Worm (Caenorhabditis elegans): Measurements from ENCODE around the gene ikke-1.

The ikke-1 gene

DNA sequence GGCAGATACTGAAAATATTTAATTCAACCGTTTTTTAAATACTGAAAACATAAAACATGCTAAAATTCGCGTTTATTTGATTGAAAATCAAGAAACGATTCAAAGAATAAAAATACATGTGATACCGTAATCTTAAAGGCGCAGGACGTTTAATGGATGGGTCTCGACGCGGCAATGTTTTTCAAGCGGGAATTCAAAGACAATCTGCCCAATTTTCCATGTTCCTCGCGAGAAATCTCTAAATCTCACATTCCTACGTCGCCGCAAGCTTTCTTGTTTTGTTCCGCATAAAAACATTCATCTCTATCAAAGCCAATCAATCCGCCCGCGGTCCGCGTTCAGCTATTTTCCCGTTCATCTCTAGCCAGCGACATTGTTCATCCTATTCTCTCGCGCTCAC is 49.0 kb downstream of the ikke-1 start:
- no peak for TF ChIP-seq ham-2 (GFP tag; optimal IDR thresholded peaks at IDR 0.05)
- no peak for TF ChIP-seq sem-2 (GFP tag; optimal IDR thresholded peaks at IDR 0.05)
- TF ChIP-seq lin-13 (tag; optimal IDR thresholded peaks at IDR 0.05): no peak
- no peak for TF ChIP-seq elt-3 (tag; optimal IDR thresholded peaks at IDR 0.05)
- TF ChIP-seq ceh-43 (GFP tag; optimal IDR thresholded peaks at IDR 0.05): no peak

DNA sequence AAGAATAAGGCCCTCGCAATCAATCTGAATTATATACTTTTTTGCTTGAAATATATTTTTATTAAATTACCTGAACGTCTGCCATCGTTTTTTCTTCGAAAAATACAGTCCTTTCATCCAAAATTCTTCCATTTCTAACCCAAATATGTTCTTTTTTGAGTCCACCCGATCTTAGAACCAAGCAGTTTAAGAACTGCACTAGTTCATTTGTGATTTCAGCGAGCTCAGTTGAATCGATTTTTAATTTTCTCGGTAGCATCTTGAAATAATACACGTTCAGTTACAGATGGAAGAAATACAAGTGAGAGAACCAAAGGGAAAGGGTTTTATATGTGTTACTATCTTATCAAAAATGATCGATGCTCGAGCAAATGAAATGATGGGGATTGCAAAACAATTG is 51.0 kb downstream of the ikke-1 start, which contains the start of gene F59B2.3:
Gene F59B2.3, minus strand, starts transcription at position 259 of the 400 bp plus-strand sequence.
- no peak for TF ChIP-seq ces-1 (GFP tag; optimal IDR thresholded peaks at IDR 0.05)
- TF ChIP-seq ztf-11 (tag; optimal IDR thresholded peaks at IDR 0.05): no peak
- TF ChIP-seq hlh-1 (tag; optimal IDR thresholded peaks at IDR 0.05): no peak
- no peak for TF ChIP-seq ceh-43 (GFP tag; optimal IDR thresholded peaks at IDR 0.05)
- no peak for TF ChIP-seq elt-1 (tag; optimal IDR thresholded peaks at IDR 0.05; ENCODE audit: borderline replicate concordance, insufficient read depth)
- TF ChIP-seq blmp-1 (tag; optimal IDR thresholded peaks at IDR 0.05): no peak

DNA sequence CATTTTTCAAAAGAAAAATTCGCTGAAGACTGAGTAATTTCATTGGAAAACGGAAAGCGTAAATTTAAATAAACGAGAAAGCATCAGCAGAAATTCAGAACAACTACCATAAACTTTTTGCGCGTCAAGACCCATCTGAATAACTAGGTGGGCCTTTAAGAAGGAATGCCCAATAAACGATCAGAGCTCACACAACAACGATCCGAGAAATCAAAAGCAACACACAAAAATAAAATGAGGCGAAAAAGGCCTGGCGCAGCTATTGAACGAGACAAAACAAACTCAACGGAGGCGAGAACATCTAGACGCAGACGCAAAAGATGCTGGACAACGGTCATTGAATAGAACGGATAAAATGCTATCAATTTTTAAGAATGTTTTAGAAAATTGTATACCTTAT is 51.6 kb downstream of the ikke-1 start:
- TF ChIP-seq elt-1 (tag; optimal IDR thresholded peaks at IDR 0.05; ENCODE audit: borderline replicate concordance, insufficient read depth) (no peak), unc-62 (GFP tag; optimal IDR thresholded peaks at IDR 0.05) (no peak), nhr-2 (tag; optimal IDR thresholded peaks at IDR 0.05) (no peak), sem-2 (GFP tag; optimal IDR thresholded peaks at IDR 0.05) (no peak), ztf-11 (tag; optimal IDR thresholded peaks at IDR 0.05) (no peak), lin-32 (GFP tag; optimal IDR thresholded peaks at IDR 0.05) (no peak), nhr-237 (tag; optimal IDR thresholded peaks at IDR 0.05) (no peak), ceh-43 (GFP tag; optimal IDR thresholded peaks at IDR 0.05) (no peak)

DNA sequence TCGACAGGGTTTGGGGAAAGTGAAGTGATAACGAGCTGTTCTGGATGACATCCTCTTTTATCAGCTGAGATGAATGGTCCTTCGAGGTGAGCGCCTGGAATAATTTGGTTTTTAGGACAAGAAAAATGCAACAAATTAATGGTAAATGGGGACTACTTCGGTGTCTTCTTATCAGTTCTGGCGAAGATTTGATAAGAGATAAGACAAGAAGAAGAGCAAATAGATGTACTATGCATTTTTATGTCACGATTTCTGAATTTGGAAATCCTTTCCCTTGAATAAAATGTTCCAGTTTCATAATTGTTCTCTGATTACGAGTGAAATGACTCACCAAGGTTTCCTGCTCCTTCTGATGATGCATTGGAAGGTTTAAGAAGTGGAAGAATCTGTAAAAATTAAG is 52.7 kb downstream of the ikke-1 start:
- TF ChIP-seq zip-8 (tag; optimal IDR thresholded peaks at IDR 0.05) (no peak), ceh-43 (GFP tag; optimal IDR thresholded peaks at IDR 0.05) (no peak), snpc-4 (tag; optimal IDR thresholded peaks at IDR 0.05) (no peak), drap-1 (GFP tag; optimal IDR thresholded peaks at IDR 0.05) (no peak), elt-1 (tag; optimal IDR thresholded peaks at IDR 0.05; ENCODE audit: borderline replicate concordance, insufficient read depth) (no peak)

DNA sequence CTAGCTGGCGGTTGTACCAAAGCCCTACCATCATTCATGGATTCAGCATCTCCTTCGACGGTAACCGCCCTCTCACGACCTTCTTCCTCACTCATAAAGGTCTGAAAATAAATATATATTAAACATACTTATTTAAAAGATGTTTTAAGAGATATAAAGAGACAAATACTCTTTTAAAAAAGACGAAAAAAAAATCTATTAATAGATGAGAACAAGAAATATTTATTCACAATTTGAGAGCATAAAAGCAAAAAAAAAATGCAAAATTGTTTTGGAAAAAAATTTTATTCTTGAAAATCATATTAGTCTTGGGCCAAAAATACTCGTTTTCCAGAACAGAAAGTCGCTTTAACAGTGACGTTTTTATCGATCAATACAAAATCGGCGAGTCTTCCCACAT is 53.8 kb downstream of the ikke-1 start, which contains the start of gene skat-1:
Gene skat-1, minus strand, starts transcription at position 101 of the 400 bp plus-strand sequence.
- TF ChIP-seq zip-8 (tag; optimal IDR thresholded peaks at IDR 0.05) (no peak), unc-62 (GFP tag; optimal IDR thresholded peaks at IDR 0.05) (no peak), blmp-1 (tag; optimal IDR thresholded peaks at IDR 0.05) (no peak), unc-120 (tag; optimal IDR thresholded peaks at IDR 0.05; ENCODE audit: poor library complexity, severe bottlenecking) (no peak), hlh-1 (tag; optimal IDR thresholded peaks at IDR 0.05) (no peak), ces-1 (GFP tag; optimal IDR thresholded peaks at IDR 0.05) (no peak), sem-2 (GFP tag; optimal IDR thresholded peaks at IDR 0.05) (no peak)

Measured in whole organism, mixed stage, embryonic.